Worm (Caenorhabditis elegans) whole organism, L1 larva: ENCODE data around the gene H10E21.4.

Experiments used
- C04F5.9 ChIP-seq: sonication (generic microtip); optimal IDR thresholded peaks from 2 replicates; lab custom pipeline; 2016; ENCODE audit warnings: missing genetic modification characterization, missing compliant biosample characterization
- C16A3.4 ChIP-seq: fragments of 150-350 bp; optimal IDR thresholded peaks from 2 replicates; lab custom pipeline; 2014; ENCODE audit warnings: missing biosample characterization, missing genetic modification characterization
- C34B4.2 ChIP-seq: sonication (generic microtip); optimal IDR thresholded peaks from 2 replicates; lab custom pipeline; 2017; ENCODE audit warnings: mild to moderate bottlenecking, missing genetic modification characterization, missing compliant biosample characterization
- aha-1 ChIP-seq: fragments of 150-350 bp; optimal IDR thresholded peaks from 2 replicates; lab custom pipeline; 2014; ENCODE audit warnings: missing biosample characterization, missing genetic modification characterization
- aly-2 ChIP-seq: fragments of 150-350 bp; optimal IDR thresholded peaks from 2 replicates; lab custom pipeline; 2014; ENCODE audit warnings: missing biosample characterization, missing genetic modification characterization
- blmp-1 ChIP-seq: fragments of 150-350 bp; optimal IDR thresholded peaks from 2 replicates; lab custom pipeline; 2014; ENCODE audit warnings: missing biosample characterization, missing genetic modification characterization
- ceh-63 ChIP-seq: fragments of 200-800 bp; sonication (Bioruptor generic); optimal IDR thresholded peaks from 2 replicates; lab custom pipeline; 2018; ENCODE audit warnings: mild to moderate bottlenecking, missing genetic modification characterization, missing compliant biosample characterization
- ceh-82 ChIP-seq, 3 experiments: fragments of 150-350 bp in 1 of 3; sonication (generic microtip) in 2 of 3; optimal IDR thresholded peaks; 2 replicates each; lab custom pipeline; 2014 to 2017; ENCODE audit warnings: missing biosample characterization in 3 of 3, missing genetic modification characterization in 3 of 3
- ceh-90 ChIP-seq: sonication (generic microtip); optimal IDR thresholded peaks from 2 replicates; lab custom pipeline; 2016; ENCODE audit warnings: missing genetic modification characterization, missing compliant biosample characterization
- ces-1 ChIP-seq: fragments of 150-350 bp; optimal IDR thresholded peaks from 2 replicates; lab custom pipeline; 2014; ENCODE audit warnings: missing biosample characterization, missing genetic modification reagents, missing genetic modification characterization
- dpl-1 ChIP-seq, 3 experiments: fragments of 150-350 bp in 2 of 3; sonication (generic microtip) in 1 of 3; optimal IDR thresholded peaks; 2 replicates each; lab custom pipeline; 2014 to 2017; ENCODE audit warnings: missing biosample characterization in 3 of 3, missing genetic modification characterization in 3 of 3, missing genetic modification reagents in 3 of 3
- dsc-1 ChIP-seq: sonication (generic microtip); optimal IDR thresholded peaks from 2 replicates; lab custom pipeline; 2016; ENCODE audit warnings: mild to moderate bottlenecking, missing genetic modification characterization, missing compliant biosample characterization
- efl-1 ChIP-seq, 4 experiments: fragments of 150-350 bp; optimal IDR thresholded peaks in 3 of 4; peaks in 1 of 4; 1 replicate in 1 of 4; 2 replicates in 3 of 4; lab custom pipeline; 2014; ENCODE audit warnings: missing biosample characterization in 2 of 4, missing genetic modification characterization in 2 of 4, missing genetic modification reagents in 2 of 4
- efl-3 ChIP-seq: fragments of 200-800 bp; sonication (Bioruptor generic); optimal IDR thresholded peaks from 2 replicates; lab custom pipeline; 2018; ENCODE audit warnings: mild to moderate bottlenecking, missing genetic modification characterization, missing compliant biosample characterization
- egl-13 ChIP-seq: sonication (generic microtip); optimal IDR thresholded peaks from 2 replicates; lab custom pipeline; 2016; ENCODE audit warnings: missing genotype, missing genetic modification reagents, missing genetic modification characterization, missing compliant biosample characterization
- elt-2 ChIP-seq: sonication (generic microtip); optimal IDR thresholded peaks from 2 replicates; lab custom pipeline; 2016; ENCODE audit warnings: missing genetic modification characterization, mild to moderate bottlenecking, inconsistent platforms, missing compliant biosample characterization, missing genetic modification reagents
- fkh-10 ChIP-seq: sonication (generic microtip); optimal IDR thresholded peaks from 2 replicates; lab custom pipeline; 2017; ENCODE audit warnings: missing biosample characterization, missing genetic modification reagents, missing genetic modification characterization
- fkh-4 ChIP-seq: sonication (generic microtip); optimal IDR thresholded peaks from 2 replicates; lab custom pipeline; 2016; ENCODE audit warnings: missing compliant biosample characterization, missing genetic modification characterization, borderline replicate concordance
- grh-1 ChIP-seq: fragments of 200-800 bp; sonication (Bioruptor generic); IDR thresholded peaks from 2 replicates; pipeline ENCODE4 v1.3.6; 2022; ENCODE audit warnings: missing genetic modification reagents, missing genetic modification characterization, missing compliant biosample characterization
- hpl-2 ChIP-seq: fragments of 150-350 bp; optimal IDR thresholded peaks from 2 replicates; lab custom pipeline; 2014; ENCODE audit warnings: missing biosample characterization, missing genetic modification reagents, missing genetic modification characterization
- irx-1 ChIP-seq: sonication (generic microtip); optimal IDR thresholded peaks from 2 replicates; lab custom pipeline; 2016; ENCODE audit warnings: missing genetic modification characterization, missing compliant biosample characterization
- isw-1 ChIP-seq: fragments of 200-800 bp; sonication (Bioruptor generic); IDR thresholded peaks from 2 replicates; pipeline ENCODE4 v1.3.6; 2022; ENCODE audit warnings: missing genetic modification characterization, missing compliant biosample characterization
- lin-13 ChIP-seq: fragments of 150-350 bp; optimal IDR thresholded peaks from 2 replicates; lab custom pipeline; 2014; ENCODE audit warnings: missing biosample characterization, missing genetic modification reagents, missing genetic modification characterization
- lin-14 ChIP-seq: fragments of 200-800 bp; sonication (Bioruptor generic); optimal IDR thresholded peaks from 2 replicates; lab custom pipeline; 2018; ENCODE audit warnings: mild to moderate bottlenecking, missing genetic modification characterization, moderate library complexity, missing compliant biosample characterization
- lin-15B ChIP-seq: fragments of 150-350 bp; sonication (generic microtip); optimal IDR thresholded peaks from 3 replicates; lab custom pipeline; 2014; ENCODE audit warnings: missing biosample characterization, missing genetic modification characterization
- lin-35 ChIP-seq, 2 experiments: fragments of 150-350 bp; optimal IDR thresholded peaks; 2 replicates each; lab custom pipeline; 2014; ENCODE audit warnings: missing biosample characterization in 2 of 2, missing genetic modification characterization in 2 of 2, missing genetic modification reagents in 2 of 2
- lsy-2 ChIP-seq, 2 experiments: fragments of 150-350 bp; optimal IDR thresholded peaks; 2 replicates each; lab custom pipeline; 2014; ENCODE audit warnings: missing biosample characterization in 2 of 2, missing genetic modification characterization in 2 of 2
- mab-9 ChIP-seq: fragments of 200-800 bp; sonication (Bioruptor generic); IDR thresholded peaks from 2 replicates; pipeline ENCODE4 v1.3.6; 2022; ENCODE audit warnings: missing genetic modification reagents, missing genetic modification characterization, missing compliant biosample characterization
- mdl-1 ChIP-seq, 2 experiments: fragments of 150-350 bp; optimal IDR thresholded peaks; 2 replicates each; lab custom pipeline; 2014 to 2017; ENCODE audit warnings: missing biosample characterization in 2 of 2, missing genetic modification characterization in 2 of 2, inconsistent platforms in 1 of 2
- mep-1 ChIP-seq: fragments of 150-350 bp; optimal IDR thresholded peaks from 2 replicates; lab custom pipeline; 2014; ENCODE audit warnings: missing biosample characterization, missing genetic modification characterization
- nhr-11 ChIP-seq: fragments of 150-350 bp; optimal IDR thresholded peaks from 2 replicates; lab custom pipeline; 2014; ENCODE audit warnings: missing biosample characterization, missing genetic modification characterization
- nhr-12 ChIP-seq: sonication (generic microtip); optimal IDR thresholded peaks from 2 replicates; lab custom pipeline; 2017; ENCODE audit warnings: missing biosample characterization, missing genetic modification characterization
- nhr-28 ChIP-seq: fragments of 150-350 bp; optimal IDR thresholded peaks from 2 replicates; lab custom pipeline; 2014; ENCODE audit warnings: missing biosample characterization, missing genetic modification characterization
- nhr-47 ChIP-seq: sonication (generic microtip); optimal IDR thresholded peaks from 2 replicates; lab custom pipeline; 2016; ENCODE audit warnings: mild to moderate bottlenecking, missing genetic modification characterization, moderate library complexity, missing compliant biosample characterization
- nhr-71 ChIP-seq: sonication (generic microtip); optimal IDR thresholded peaks from 2 replicates; lab custom pipeline; 2016; ENCODE audit warnings: mild to moderate bottlenecking, missing genetic modification characterization, moderate library complexity, missing compliant biosample characterization
- nhr-76 ChIP-seq: sonication (generic microtip); optimal IDR thresholded peaks from 2 replicates; lab custom pipeline; 2017; ENCODE audit warnings: missing biosample characterization, missing genetic modification characterization
- nhr-90 ChIP-seq: sonication (generic microtip); optimal IDR thresholded peaks from 2 replicates; lab custom pipeline; 2016; ENCODE audit warnings: mild to moderate bottlenecking, missing genetic modification characterization, missing compliant biosample characterization; ENCODE audit not compliant: poor library complexity
- pqm-1 ChIP-seq: sonication (generic microtip); optimal IDR thresholded peaks from 3 replicates; lab custom pipeline; 2017; ENCODE audit warnings: missing biosample characterization, missing genetic modification characterization
- snu-23 ChIP-seq: sonication (generic microtip); optimal IDR thresholded peaks from 2 replicates; lab custom pipeline; 2016; ENCODE audit warnings: missing genetic modification characterization, missing compliant biosample characterization
- sox-4 ChIP-seq: sonication (generic microtip); optimal IDR thresholded peaks from 2 replicates; lab custom pipeline; 2016; ENCODE audit warnings: missing genetic modification characterization, missing compliant biosample characterization
- sup-37 ChIP-seq: fragments of 200-800 bp; sonication (Bioruptor generic); optimal IDR thresholded peaks from 2 replicates; lab custom pipeline; 2018; ENCODE audit warnings: mild to moderate bottlenecking, missing genetic modification characterization, missing compliant biosample characterization
- swsn-7 ChIP-seq: sonication (generic microtip); optimal IDR thresholded peaks from 2 replicates; lab custom pipeline; 2016; ENCODE audit warnings: missing genetic modification characterization, missing compliant biosample characterization
- tbx-2 ChIP-seq: sonication (generic microtip); optimal IDR thresholded peaks from 2 replicates; lab custom pipeline; 2016; ENCODE audit warnings: missing genetic modification characterization, missing compliant biosample characterization
- tlp-1 ChIP-seq: fragments of 150-350 bp; optimal IDR thresholded peaks from 2 replicates; lab custom pipeline; 2014; ENCODE audit warnings: missing biosample characterization, missing genetic modification characterization
- unc-130 ChIP-seq: fragments of 150-350 bp; optimal IDR thresholded peaks from 2 replicates; lab custom pipeline; 2017; ENCODE audit warnings: missing biosample characterization, missing genetic modification characterization, inconsistent platforms
- unc-30 ChIP-seq: sonication (generic microtip); optimal IDR thresholded peaks from 2 replicates; lab custom pipeline; 2017; ENCODE audit warnings: missing biosample characterization, missing genetic modification characterization
- unc-62 ChIP-seq: fragments of 150-350 bp; optimal IDR thresholded peaks from 2 replicates; lab custom pipeline; 2014; ENCODE audit warnings: missing biosample characterization, missing genetic modification reagents, missing genetic modification characterization
- unc-86 ChIP-seq: sonication (generic microtip); optimal IDR thresholded peaks from 2 replicates; lab custom pipeline; 2016; ENCODE audit warnings: missing genetic modification characterization, missing compliant biosample characterization
- unc-98 ChIP-seq: fragments of 200-800 bp; sonication (Bioruptor generic); IDR thresholded peaks from 2 replicates; pipeline ENCODE4 v1.3.6; 2022; ENCODE audit warnings: missing genetic modification characterization, missing compliant biosample characterization
- zag-1 ChIP-seq: fragments of 150-350 bp; optimal IDR thresholded peaks from 2 replicates; lab custom pipeline; 2014; ENCODE audit warnings: missing biosample characterization, missing genetic modification characterization
- ztf-4 ChIP-seq: fragments of 150-350 bp; optimal IDR thresholded peaks from 2 replicates; lab custom pipeline; 2014; ENCODE audit warnings: missing biosample characterization, missing genetic modification characterization

Gene H10E21.4

DNA sequence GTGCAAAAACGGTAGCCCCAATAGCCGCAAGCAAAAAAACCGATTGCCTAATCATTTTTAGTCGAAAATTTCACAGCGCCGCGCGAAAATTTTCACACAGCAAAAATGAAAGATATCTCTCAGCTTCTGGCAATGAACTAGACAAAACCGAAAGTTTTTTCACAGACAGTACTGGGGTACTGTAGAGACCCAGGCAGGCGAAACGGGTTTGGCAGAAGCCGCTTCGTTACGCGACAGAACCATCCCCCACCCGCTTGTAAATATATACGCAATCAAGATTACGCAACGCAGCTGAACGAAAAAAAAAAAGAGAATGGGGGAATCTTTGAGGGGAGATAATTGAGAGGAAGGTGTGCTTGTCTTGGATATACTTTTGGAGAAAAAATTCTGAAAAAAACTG lies at the start of gene H10E21.4:
Gene H10E21.4 (minus strand): TSS at position 167 of the 400 bp plus-strand sequence.
- TF ChIP-seq sox-4 = no peak
- TF ChIP-seq nhr-90 = no peak
- TF ChIP-seq ces-1 (GFP tag; lab: Kevin White, UChicago) = no peak
- TF ChIP-seq blmp-1 (tag; lab: Kevin White, UChicago) = peak; percentile 71

DNA sequence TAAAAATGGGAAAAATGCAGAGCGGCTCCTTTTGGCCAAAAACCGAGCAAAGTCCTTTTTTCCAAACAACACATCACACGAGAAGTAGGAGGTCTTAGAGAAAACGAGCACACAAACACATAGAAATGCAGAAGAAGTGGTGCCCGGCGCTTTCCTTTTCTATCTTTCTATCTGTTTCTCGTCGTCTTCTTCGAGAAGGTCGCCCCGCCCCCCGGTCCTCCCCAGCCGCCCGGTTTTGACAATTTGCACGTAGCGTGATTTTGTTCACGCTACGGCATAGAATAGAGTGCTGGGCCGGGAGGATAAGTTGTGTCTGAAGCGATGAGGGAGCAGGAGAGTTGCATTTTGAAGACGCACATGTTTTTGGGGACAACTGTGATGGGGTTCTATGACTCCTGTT lies 47.5 kb upstream of the H10E21.4 start:
- TF ChIP-seq unc-130 (tag; lab: Kevin White, UChicago) = no peak
- TF ChIP-seq aha-1 (tag; lab: Kevin White, UChicago) = peak; percentile 95
- peak; percentile 46 for TF ChIP-seq nhr-47 (tag; lab: Kevin White, UChicago)
- TF ChIP-seq zag-1 (tag; lab: Kevin White, UChicago) = no peak
- TF ChIP-seq dsc-1 (tag; lab: Kevin White, UChicago) = no peak
- TF ChIP-seq C34B4.2 = no peak
- TF ChIP-seq C16A3.4 (tag; lab: Kevin White, UChicago) = no peak
- no peak for TF ChIP-seq nhr-12 (tag; lab: Kevin White, UChicago)
- no peak for TF ChIP-seq grh-1 (GFP tag; lab: Robert Waterston, UW)
- TF ChIP-seq tlp-1 (tag; lab: Kevin White, UChicago) = no peak
- no peak for TF ChIP-seq nhr-11 (tag; lab: Kevin White, UChicago)
- no peak for TF ChIP-seq hpl-2 (GFP tag; lab: Kevin White, UChicago)
- TF ChIP-seq unc-98 (GFP tag; lab: Robert Waterston, UW) = no peak
- TF ChIP-seq unc-62 (GFP tag; lab: Kevin White, UChicago) = no peak
- peak; percentile 15 to 40 for TF ChIP-seq lsy-2 (tag; optimal IDR thresholded peaks at IDR 0.05; lab: Kevin White, UChicago)
- TF ChIP-seq efl-3 (GFP tag; lab: Kevin White, UChicago) = no peak
- TF ChIP-seq ceh-82 (tag; optimal IDR thresholded peaks at IDR 0.05; lab: Kevin White, UChicago) = peak in 1 of 3 experiments; percentile 72
- no peak for TF ChIP-seq nhr-28 (tag; lab: Kevin White, UChicago)
- TF ChIP-seq aly-2 (tag; lab: Kevin White, UChicago) = no peak
- no peak for TF ChIP-seq pqm-1
- TF ChIP-seq fkh-10 (GFP tag; lab: Kevin White, UChicago) = no peak
- TF ChIP-seq ceh-63 (GFP tag; lab: Kevin White, UChicago) = no peak
- no peak for TF ChIP-seq lin-15B
- TF ChIP-seq C04F5.9 (tag; lab: Kevin White, UChicago) = no peak
- peak; percentile 94 for TF ChIP-seq lin-14 (GFP tag; lab: Kevin White, UChicago)
- peak; percentile 43 for TF ChIP-seq swsn-7
- TF ChIP-seq elt-2 (tag; lab: Kevin White, UChicago) = no peak
- peak; percentile 67 for TF ChIP-seq nhr-71 (tag; lab: Kevin White, UChicago)
- no peak for TF ChIP-seq sup-37 (GFP tag; lab: Kevin White, UChicago)
- TF ChIP-seq mep-1 = no peak
- peak; percentile 52 for TF ChIP-seq blmp-1 (tag; lab: Kevin White, UChicago)
- no peak for TF ChIP-seq unc-86
- no peak for TF ChIP-seq ceh-90 (tag; lab: Kevin White, UChicago)
- TF ChIP-seq nhr-76 (tag; lab: Kevin White, UChicago) = no peak
- TF ChIP-seq sox-4 = no peak
- peak; percentile 23 for TF ChIP-seq lin-13 (GFP tag; lab: Kevin White, UChicago)
- TF ChIP-seq nhr-90 = no peak
- no peak for TF ChIP-seq fkh-4 (tag; lab: Kevin White, UChicago)
- TF ChIP-seq ztf-4 (tag; lab: Kevin White, UChicago) = no peak
- TF ChIP-seq mdl-1 (tag; optimal IDR thresholded peaks at IDR 0.05; lab: Kevin White, UChicago) = peak in 1 of 2 experiments; percentile 19
- TF ChIP-seq dpl-1 (GFP tag; optimal IDR thresholded peaks at IDR 0.05; lab: Kevin White, UChicago) = peak in 1 of 3 experiments; percentile 10
- TF ChIP-seq egl-13 = no peak
- no peak for TF ChIP-seq ces-1 (GFP tag; lab: Kevin White, UChicago)
- no peak for TF ChIP-seq mab-9 (GFP tag; lab: Robert Waterston, UW)
- peak; percentile 48 for TF ChIP-seq snu-23
- TF ChIP-seq efl-1 (optimal IDR thresholded peaks at IDR 0.05; lab: Kevin White, UChicago) = peak in 1 of 2 experiments; percentile 24
- no peak for TF ChIP-seq efl-1 (GFP tag; optimal IDR thresholded peaks at IDR 0.05 in 1 of 2; lab: Kevin White, UChicago)
- peak in 1 of 2 experiments; percentile 10 for TF ChIP-seq lin-35 (GFP tag; optimal IDR thresholded peaks at IDR 0.05; lab: Kevin White, UChicago)
- no peak for TF ChIP-seq tbx-2
- peak; percentile 34 for TF ChIP-seq isw-1 (GFP tag; lab: Robert Waterston, UW)
- no peak for TF ChIP-seq irx-1 (tag; lab: Kevin White, UChicago)
- no peak for TF ChIP-seq unc-30
